Fruit fly (Drosophila melanogaster): ENCODE data around the gene Cubn2.

Cubn2 gene

DNA sequence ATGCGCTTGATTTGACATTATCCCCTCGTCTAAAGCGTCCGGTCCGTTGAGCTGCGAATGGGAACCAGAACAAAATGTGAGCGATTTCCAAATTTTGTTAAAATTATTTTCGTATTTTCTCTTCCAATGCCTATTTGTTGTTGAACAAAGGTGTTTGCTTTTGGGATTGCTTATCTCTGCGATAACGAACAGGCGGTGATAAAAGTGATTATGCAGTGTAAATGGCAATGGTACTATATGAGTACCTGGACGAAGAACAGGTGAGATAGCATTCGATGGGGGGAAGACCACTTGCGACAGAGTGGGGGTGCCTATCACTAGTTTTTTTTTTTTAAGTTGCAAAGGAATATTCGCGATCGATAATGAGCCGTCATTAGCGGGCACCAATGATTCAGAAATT, 26.4 kb downstream of the Cubn2 start (continued):
- TF ChIP-seq dmrt11E (tag; optimal IDR thresholded peaks at IDR 0.05) (no peak), CG12659 (GFP tag; optimal IDR thresholded peaks at IDR 0.05) (no peak), ind (GFP tag; optimal IDR thresholded peaks at IDR 0.05) (no peak), HLH3B (GFP tag; IDR thresholded peaks at IDR 0.05) (no peak), CG5953 (GFP tag; IDR thresholded peaks at IDR 0.05) (no peak), eyg (GFP tag; optimal IDR thresholded peaks at IDR 0.05) (no peak), CG8281 (tag; optimal IDR thresholded peaks at IDR 0.05) (no peak), phol (tag; optimal IDR thresholded peaks at IDR 0.05) (no peak), PHDP (tag; optimal IDR thresholded peaks at IDR 0.05) (no peak), so (GFP tag; IDR thresholded peaks at IDR 0.05) (peak; percentile 63; the same call in 1 of the 3 replicates), caup (GFP tag; optimal IDR thresholded peaks at IDR 0.05; ENCODE audit: severe bottlenecking) (peak; percentile 4), Hey (tag; optimal IDR thresholded peaks at IDR 0.05) (no peak), CG2712 (tag; optimal IDR thresholded peaks at IDR 0.05) (no peak), toy (GFP tag; IDR thresholded peaks at IDR 0.05) (no peak), CG18599 (GFP tag; optimal IDR thresholded peaks at IDR 0.05) (peak; percentile 47), CG7372 (GFP tag; IDR thresholded peaks at IDR 0.05) (no peak), CG9817 (tag; optimal IDR thresholded peaks at IDR 0.05) (no peak), CG11504 (tag; optimal IDR thresholded peaks at IDR 0.05) (no peak), mirr (GFP tag; optimal IDR thresholded peaks at IDR 0.05) (peak; percentile 86), GATAe (GFP tag; conservative IDR thresholded peaks at IDR 0.05) (peak; percentile 48; the same call in 1 of the 2 replicates), zen2 (GFP tag; IDR thresholded peaks at IDR 0.05; ENCODE audit: partially characterized antibody) (no peak), Dp (GFP tag; optimal IDR thresholded peaks at IDR 0.05) (no peak), CG6254 (GFP tag; optimal IDR thresholded peaks at IDR 0.05) (no peak), Hr39 (optimal IDR thresholded peaks at IDR 0.05) (no peak), sima (GFP tag; optimal IDR thresholded peaks at IDR 0.05) (no peak), CG3065 (GFP tag; optimal IDR thresholded peaks at IDR 0.05) (no peak), ato (GFP tag; IDR thresholded peaks at IDR 0.05; ENCODE audit: partially characterized antibody) (no peak), otp (GFP tag; IDR thresholded peaks at IDR 0.05) (no peak), Gug (GFP tag; IDR thresholded peaks at IDR 0.05) (no peak), Nf-YA (GFP tag; IDR thresholded peaks at IDR 0.05) (0 out of 2 replicates have a peak, but pooled peaks have one; percentile 7), Nf-YC (tag; optimal IDR thresholded peaks at IDR 0.05) (no peak), Fer3 (tag; optimal IDR thresholded peaks at IDR 0.05) (peak; percentile 35), CG10979 (tag; optimal IDR thresholded peaks at IDR 0.05) (no peak), CG7745 (tag; optimal IDR thresholded peaks at IDR 0.05) (no peak), CrebB (tag; optimal IDR thresholded peaks at IDR 0.05) (no peak), gem (tag; optimal IDR thresholded peaks at IDR 0.05) (no peak), inv (GFP tag; IDR thresholded peaks at IDR 0.05; ENCODE audit: partially characterized antibody) (no peak), ham (GFP tag; IDR thresholded peaks at IDR 0.05) (no peak), vfl (GFP tag; optimal IDR thresholded peaks at IDR 0.05) (no peak), CG18476 (GFP tag; optimal IDR thresholded peaks at IDR 0.05) (no peak), Hand (GFP tag; optimal IDR thresholded peaks at IDR 0.05) (no peak), Xbp1 (GFP tag; optimal IDR thresholded peaks at IDR 0.05) (no peak), chm (GFP tag; IDR thresholded peaks at IDR 0.05) (no peak), CG34422 (GFP tag; IDR thresholded peaks at IDR 0.05) (no peak), H2.0 (GFP tag; IDR thresholded peaks at IDR 0.05) (no peak), CG34376 (GFP tag; optimal IDR thresholded peaks at IDR 0.05) (peak; percentile 48), ase (GFP tag; IDR thresholded peaks at IDR 0.05) (no peak), CG3995 (GFP tag; optimal IDR thresholded peaks at IDR 0.05) (no peak), Sry-δ (GFP tag; optimal IDR thresholded peaks at IDR 0.05) (no peak), ttk (GFP tag; IDR thresholded peaks at IDR 0.05) (no peak), CG8290 (GFP tag; optimal IDR thresholded peaks at IDR 0.05) (no peak), CG8290 (tag; optimal IDR thresholded peaks at IDR 0.05) (no peak)
